Worm (Caenorhabditis elegans): Measurements from ENCODE around the gene ttr-47.

Gene ttr-47

ce11 chrV:8932318-8932717 lies 9.4 kb downstream of the ttr-47 start, which contains the start of gene H14N18.2:
TSS of gene H14N18.2 (plus strand) at chrV:8932618.
- TF ChIP-seq snpc-4 (tag; optimal IDR thresholded peaks at IDR 0.05) (no peak), drap-1 (GFP tag; optimal IDR thresholded peaks at IDR 0.05) (no peak), bed-3 (GFP tag; optimal IDR thresholded peaks at IDR 0.05) (no peak), blmp-1 (tag; optimal IDR thresholded peaks at IDR 0.05) (no peak), zip-8 (tag; optimal IDR thresholded peaks at IDR 0.05) (no peak), ham-2 (GFP tag; optimal IDR thresholded peaks at IDR 0.05) (no peak), ceh-39 (tag; optimal IDR thresholded peaks at IDR 0.05) (no peak), pha-4 (tag; optimal IDR thresholded peaks at IDR 0.05) (no peak), unc-62 (GFP tag; optimal IDR thresholded peaks at IDR 0.05) (no peak), ceh-83 (GFP tag; optimal IDR thresholded peaks at IDR 0.05) (no peak), ceh-43 (GFP tag; optimal IDR thresholded peaks at IDR 0.05) (no peak), mep-1 (tag; optimal IDR thresholded peaks at IDR 0.05) (no peak)

ce11 chrV:8934264-8934663 lies 11.4 kb downstream of the ttr-47 start:
- no peak for TF ChIP-seq lin-32 (GFP tag; optimal IDR thresholded peaks at IDR 0.05)
- TF ChIP-seq ham-2 (GFP tag; optimal IDR thresholded peaks at IDR 0.05) = no peak
- TF ChIP-seq sptf-1 (tag; optimal IDR thresholded peaks at IDR 0.05) = no peak
- TF ChIP-seq mls-2 (tag; optimal IDR thresholded peaks at IDR 0.05) = no peak
- TF ChIP-seq zip-8 (tag; optimal IDR thresholded peaks at IDR 0.05) = no peak
- TF ChIP-seq lin-13 (tag; optimal IDR thresholded peaks at IDR 0.05) = no peak
- no peak for TF ChIP-seq ces-1 (GFP tag; optimal IDR thresholded peaks at IDR 0.05)
- TF ChIP-seq ceh-43 (GFP tag; optimal IDR thresholded peaks at IDR 0.05) = no peak
- no peak for TF ChIP-seq unc-39 (tag; optimal IDR thresholded peaks at IDR 0.05)
- TF ChIP-seq snpc-4 (tag; optimal IDR thresholded peaks at IDR 0.05) = no peak
- TF ChIP-seq nhr-2 (tag; optimal IDR thresholded peaks at IDR 0.05) = no peak
- no peak for TF ChIP-seq bed-3 (GFP tag; optimal IDR thresholded peaks at IDR 0.05)
- no peak for TF ChIP-seq sem-2 (GFP tag; optimal IDR thresholded peaks at IDR 0.05)
- TF ChIP-seq ztf-11 (tag; optimal IDR thresholded peaks at IDR 0.05) = no peak
- TF ChIP-seq elt-1 (tag; optimal IDR thresholded peaks at IDR 0.05; ENCODE audit: borderline replicate concordance, insufficient read depth) = no peak

- no peak for TF ChIP-seq zip-8 (tag; optimal IDR thresholded peaks at IDR 0.05)
Observed at ce11 chrV:8935104-8935503, 12.2 kb downstream of the ttr-47 start.

ce11 chrV:8936184-8936589 lies 13.3 kb downstream of the ttr-47 start, which contains the start of gene unc-23:
TSS of gene unc-23 (plus strand) at chrV:8936359.
- TF ChIP-seq mls-2 (tag; optimal IDR thresholded peaks at IDR 0.05) (no peak), unc-62 (GFP tag; optimal IDR thresholded peaks at IDR 0.05) (peak; percentile 59), pha-4 (tag; optimal IDR thresholded peaks at IDR 0.05) (peak; percentile 21), elt-1 (tag; optimal IDR thresholded peaks at IDR 0.05; ENCODE audit: borderline replicate concordance, insufficient read depth) (peak; percentile 49), ham-2 (GFP tag; optimal IDR thresholded peaks at IDR 0.05) (peak; percentile 77), snpc-4 (tag; optimal IDR thresholded peaks at IDR 0.05) (no peak), nhr-237 (tag; optimal IDR thresholded peaks at IDR 0.05) (peak; percentile 17), unc-120 (tag; optimal IDR thresholded peaks at IDR 0.05; ENCODE audit: poor library complexity, severe bottlenecking) (peak; percentile 64), sptf-1 (tag; optimal IDR thresholded peaks at IDR 0.05) (peak; percentile 35), blmp-1 (tag; optimal IDR thresholded peaks at IDR 0.05) (peak; percentile 14)

ce11 chrV:8936791-8937475 lies 14.0 kb downstream of the ttr-47 start:
- TF ChIP-seq unc-62 (GFP tag; optimal IDR thresholded peaks at IDR 0.05) (peak; percentile 77), unc-39 (tag; optimal IDR thresholded peaks at IDR 0.05) (no peak), hlh-1 (tag; optimal IDR thresholded peaks at IDR 0.05) (peak; percentile 92), unc-120 (tag; optimal IDR thresholded peaks at IDR 0.05; ENCODE audit: poor library complexity, severe bottlenecking) (peak; percentile 4)

ce11 chrV:8937476-8938249 lies 14.8 kb downstream of the ttr-47 start:
- TF ChIP-seq unc-39 (tag; optimal IDR thresholded peaks at IDR 0.05) (no peak), zip-8 (tag; optimal IDR thresholded peaks at IDR 0.05) (no peak), snpc-4 (tag; optimal IDR thresholded peaks at IDR 0.05) (no peak), flh-1 (GFP tag; optimal IDR thresholded peaks at IDR 0.05) (no peak), mab-5 (tag; optimal IDR thresholded peaks at IDR 0.05) (no peak), nhr-2 (tag; optimal IDR thresholded peaks at IDR 0.05) (no peak), blmp-1 (tag; optimal IDR thresholded peaks at IDR 0.05) (no peak), ceh-83 (GFP tag; optimal IDR thresholded peaks at IDR 0.05) (no peak), ceh-43 (GFP tag; optimal IDR thresholded peaks at IDR 0.05) (no peak), mep-1 (tag; optimal IDR thresholded peaks at IDR 0.05) (no peak), nhr-237 (tag; optimal IDR thresholded peaks at IDR 0.05) (no peak), pha-4 (tag; optimal IDR thresholded peaks at IDR 0.05) (no peak), lin-13 (tag; optimal IDR thresholded peaks at IDR 0.05) (no peak), drap-1 (GFP tag; optimal IDR thresholded peaks at IDR 0.05) (no peak), mls-2 (tag; optimal IDR thresholded peaks at IDR 0.05) (no peak)

Data from whole organism, mixed stage, embryonic.